Fruit fly (Drosophila melanogaster) whole organism, embryonic: ENCODE results near the gene CG16826.

Experiments used
- Aef1 ChIP-seq: fragments of 200-800 bp; sonication (Bioruptor generic); IDR thresholded peaks from 3 replicates; pipeline ENCODE4 v1.3.6; 2022; ENCODE audit warnings: missing biosample characterization, missing genetic modification characterization
- BtbVII ChIP-seq: fragments of 200-800 bp; sonication (Bioruptor generic); optimal IDR thresholded peaks from 3 replicates; lab custom pipeline; 2017; ENCODE audit warnings: missing biosample characterization, mild to moderate bottlenecking, missing genetic modification characterization
- CG11504 ChIP-seq: fragments of 200-800 bp; sonication (Bioruptor generic); optimal IDR thresholded peaks from 3 replicates; lab custom pipeline; 2019; ENCODE audit warnings: missing biosample characterization, mild to moderate bottlenecking, missing genetic modification characterization, moderate library complexity
- CG13296 ChIP-seq: fragments of 200-800 bp; sonication (Bioruptor generic); optimal IDR thresholded peaks from 3 replicates; lab custom pipeline; 2018; ENCODE audit warnings: missing biosample characterization, mild to moderate bottlenecking, missing genetic modification characterization
- CG14860 ChIP-seq: fragments of 200-800 bp; sonication (Bioruptor generic); IDR thresholded peaks from 3 replicates; pipeline ENCODE4 v1.3.6; 2022; ENCODE audit warnings: missing biosample characterization, missing genetic modification characterization; ENCODE audit not compliant: partially characterized antibody
- CG15269 ChIP-seq: fragments of 200-800 bp; sonication (Bioruptor generic); optimal IDR thresholded peaks from 2 replicates; lab custom pipeline; 2018; ENCODE audit warnings: missing biosample characterization, mild to moderate bottlenecking, missing genetic modification characterization, moderate library complexity
- CG17385 ChIP-seq: fragments of 200-800 bp; sonication (Bioruptor generic); optimal IDR thresholded peaks from 3 replicates; lab custom pipeline; 2018; ENCODE audit warnings: missing biosample characterization, mild to moderate bottlenecking, missing genetic modification characterization
- CG17912 ChIP-seq: fragments of 200-800 bp; sonication (Bioruptor generic); optimal IDR thresholded peaks from 2 replicates; lab custom pipeline; 2018; ENCODE audit warnings: missing biosample characterization, mild to moderate bottlenecking, missing genetic modification characterization
- CG18011 ChIP-seq: fragments of 200-800 bp; sonication (Bioruptor generic); optimal IDR thresholded peaks from 2 replicates; lab custom pipeline; 2017; ENCODE audit warnings: missing biosample characterization, missing genetic modification characterization, mild to moderate bottlenecking, moderate library complexity, missing genotype
- CG18619 ChIP-seq: fragments of 200-800 bp; sonication (Bioruptor generic); optimal IDR thresholded peaks from 3 replicates; lab custom pipeline; 2017; ENCODE audit warnings: missing biosample characterization, mild to moderate bottlenecking, missing genetic modification characterization
- CG2120 ChIP-seq: fragments of 200-800 bp; sonication (Bioruptor generic); optimal IDR thresholded peaks from 3 replicates; lab custom pipeline; 2016; ENCODE audit warnings: missing biosample characterization, missing genetic modification characterization
- CG32772 ChIP-seq: fragments of 200-800 bp; sonication (Bioruptor generic); IDR thresholded peaks from 2 replicates; pipeline ENCODE4 v1.3.6; 2022; ENCODE audit warnings: missing biosample characterization, missing genetic modification characterization
- CG3281 ChIP-seq: fragments of 200-800 bp; sonication (Bioruptor generic); optimal IDR thresholded peaks from 3 replicates; lab custom pipeline; 2017; ENCODE audit warnings: missing biosample characterization, mild to moderate bottlenecking, missing genetic modification characterization
- CG4707 ChIP-seq: fragments of 200-800 bp; sonication (Bioruptor generic); optimal IDR thresholded peaks from 2 replicates; lab custom pipeline; 2018; ENCODE audit warnings: missing biosample characterization, mild to moderate bottlenecking, missing genetic modification characterization, moderate library complexity
- CG4854 ChIP-seq: fragments of 200-800 bp; sonication (Bioruptor generic); optimal IDR thresholded peaks from 2 replicates; lab custom pipeline; 2016; ENCODE audit warnings: missing biosample characterization, missing genetic modification characterization, inconsistent platforms
- CG5245 ChIP-seq: fragments of 200-800 bp; sonication (Bioruptor generic); optimal IDR thresholded peaks from 3 replicates; lab custom pipeline; 2016; ENCODE audit warnings: missing biosample characterization, missing genetic modification characterization
- CG6254 ChIP-seq: fragments of 200-800 bp; sonication (Bioruptor generic); optimal IDR thresholded peaks from 3 replicates; lab custom pipeline; 2017; ENCODE audit warnings: mild to moderate bottlenecking, missing biosample characterization, missing genetic modification reagents, missing genetic modification characterization
- CG7963 ChIP-seq: fragments of 200-800 bp; sonication (Bioruptor generic); IDR thresholded peaks from 3 replicates; pipeline ENCODE4 v1.3.6; 2022; ENCODE audit warnings: missing biosample characterization, missing genetic modification characterization; ENCODE audit not compliant: partially characterized antibody
- CG8388 ChIP-seq: fragments of 200-800 bp; sonication (Bioruptor generic); optimal IDR thresholded peaks from 2 replicates; lab custom pipeline; 2019; ENCODE audit warnings: missing biosample characterization, mild to moderate bottlenecking, missing genetic modification characterization, moderate library complexity
- CG8478 ChIP-seq: fragments of >200 bp; optimal IDR thresholded peaks from 2 replicates; lab custom pipeline; 2018
- D19A ChIP-seq: fragments of 200-800 bp; optimal IDR thresholded peaks from 3 replicates; lab custom pipeline; 2019; ENCODE audit warnings: missing biosample characterization, mild to moderate bottlenecking, missing genetic modification characterization, moderate library complexity
- Dad ChIP-seq: fragments of 200-800 bp; sonication (Bioruptor generic); optimal IDR thresholded peaks from 3 replicates; lab custom pipeline; 2016; ENCODE audit warnings: missing biosample characterization, missing genetic modification characterization
- Dp ChIP-seq: fragments of 200-800 bp; sonication (Bioruptor generic); optimal IDR thresholded peaks from 2 replicates; lab custom pipeline; 2018; ENCODE audit warnings: missing biosample characterization, mild to moderate bottlenecking, missing genetic modification characterization, moderate library complexity
- Ets97D ChIP-seq: fragments of 200-800 bp; sonication (Bioruptor generic); optimal IDR thresholded peaks from 3 replicates; lab custom pipeline; 2016; ENCODE audit warnings: missing biosample characterization, missing genetic modification characterization
- Fer1 ChIP-seq: fragments of 200-800 bp; sonication (Bioruptor generic); optimal IDR thresholded peaks from 2 replicates; lab custom pipeline; 2017; ENCODE audit warnings: missing biosample characterization, mild to moderate bottlenecking, missing genetic modification characterization
- HLH3B ChIP-seq: fragments of 200-800 bp; sonication (Bioruptor generic); IDR thresholded peaks from 2 replicates; pipeline ENCODE4 v1.3.6; 2022; ENCODE audit warnings: missing biosample characterization, missing genetic modification characterization
- HmgZ ChIP-seq: fragments of 200-800 bp; sonication (Bioruptor generic); optimal IDR thresholded peaks from 2 replicates; lab custom pipeline; 2018; ENCODE audit warnings: missing biosample characterization, mild to moderate bottlenecking, missing genetic modification characterization
- Hr78 ChIP-seq, 2 experiments: fragments of 200-800 bp in 1 of 2; fragments of >200 bp in 1 of 2; sonication (Bioruptor generic) in 1 of 2; optimal IDR thresholded peaks; 2 replicates each; lab custom pipeline; 2017 to 2019; ENCODE audit warnings: missing biosample characterization in 2 of 2, missing genetic modification characterization in 2 of 2, mild to moderate bottlenecking in 1 of 2, moderate library complexity in 1 of 2
- Mes4 ChIP-seq: fragments of 200-800 bp; sonication (Bioruptor generic); optimal IDR thresholded peaks from 2 replicates; lab custom pipeline; 2016; ENCODE audit warnings: missing biosample characterization, missing genetic modification characterization
- Myb ChIP-seq: fragments of 200-800 bp; sonication (Bioruptor generic); optimal IDR thresholded peaks from 2 replicates; lab custom pipeline; 2016; ENCODE audit warnings: missing biosample characterization, missing genetic modification characterization
- NC2β ChIP-seq: fragments of 200-800 bp; sonication (Bioruptor generic); optimal IDR thresholded peaks from 2 replicates; lab custom pipeline; 2016; ENCODE audit warnings: missing biosample characterization, missing genetic modification characterization
- NK7.1 ChIP-seq: fragments of 200-800 bp; sonication (Bioruptor generic); optimal IDR thresholded peaks from 3 replicates; lab custom pipeline; 2016; ENCODE audit warnings: missing biosample characterization, missing genetic modification characterization
- Nf-YA ChIP-seq: fragments of 200-800 bp; sonication (Bioruptor generic); IDR thresholded peaks from 2 replicates; pipeline ENCODE4 v1.3.6; 2022; ENCODE audit warnings: missing biosample characterization, missing genetic modification characterization
- PHDP ChIP-seq: fragments of 200-800 bp; sonication (Bioruptor generic); optimal IDR thresholded peaks from 3 replicates; lab custom pipeline; 2018; ENCODE audit warnings: missing biosample characterization, mild to moderate bottlenecking, missing genetic modification characterization, moderate library complexity
- Taf1 ChIP-seq: fragments of 200-800 bp; sonication (Bioruptor generic); IDR thresholded peaks from 2 replicates; pipeline ENCODE4 v1.3.6; 2022; ENCODE audit warnings: missing biosample characterization, missing genetic modification characterization
- Xbp1 ChIP-seq: fragments of 200-800 bp; sonication (Bioruptor generic); optimal IDR thresholded peaks from 3 replicates; lab custom pipeline; 2016; ENCODE audit warnings: missing biosample characterization, mild to moderate bottlenecking, missing genetic modification characterization
- ac ChIP-seq: fragments of 200-800 bp; sonication (Bioruptor generic); optimal IDR thresholded peaks from 3 replicates; lab custom pipeline; 2017; ENCODE audit warnings: missing biosample characterization, mild to moderate bottlenecking, missing genetic modification characterization
- fd96Cb ChIP-seq: fragments of 200-800 bp; sonication (Bioruptor generic); optimal IDR thresholded peaks from 2 replicates; lab custom pipeline; 2018; ENCODE audit warnings: missing biosample characterization, mild to moderate bottlenecking, missing genetic modification characterization, moderate library complexity
- ftz-f1 ChIP-seq: fragments of 200-800 bp; sonication (Bioruptor generic); optimal IDR thresholded peaks from 2 replicates; lab custom pipeline; 2016; ENCODE audit warnings: missing biosample characterization, missing genetic modification characterization
- hb ChIP-seq: fragments of 200-800 bp; sonication (Bioruptor generic); IDR thresholded peaks from 3 replicates; pipeline ENCODE4 v1.3.6; 2022; ENCODE audit warnings: missing biosample characterization, missing genetic modification characterization; ENCODE audit not compliant: partially characterized antibody
- hkb ChIP-seq, 2 experiments: fragments of 200-800 bp in 1 of 2; fragments of >200 bp in 1 of 2; sonication (Bioruptor generic) in 1 of 2; IDR thresholded peaks in 1 of 2; optimal IDR thresholded peaks in 1 of 2; 2 replicates each; pipeline versions ENCODE4 v1.3.6 to Lab custom; 2017 to 2022; ENCODE audit warnings: missing biosample characterization in 1 of 2, missing genetic modification characterization in 1 of 2
- mam ChIP-seq: fragments of 200-800 bp; sonication (Bioruptor generic); optimal IDR thresholded peaks from 3 replicates; lab custom pipeline; 2016; ENCODE audit warnings: missing biosample characterization, missing genetic modification characterization
- otp ChIP-seq: fragments of 200-800 bp; sonication (Bioruptor generic); IDR thresholded peaks from 3 replicates; pipeline ENCODE4, ENCODE4 v1.3.6; 2022; ENCODE audit warnings: missing biosample characterization, missing genetic modification characterization
- pb ChIP-seq: fragments of 200-800 bp; sonication (Bioruptor generic); optimal IDR thresholded peaks from 3 replicates; lab custom pipeline; 2016; ENCODE audit warnings: missing biosample characterization, missing genetic modification characterization
- rib ChIP-seq: fragments of 200-800 bp; sonication (Bioruptor generic); IDR thresholded peaks from 2 replicates; pipeline ENCODE4 v1.3.6; 2022; ENCODE audit warnings: missing biosample characterization, missing genetic modification characterization
- salm ChIP-seq: fragments of 200-800 bp; sonication (Bioruptor generic); optimal IDR thresholded peaks from 2 replicates; lab custom pipeline; 2018; ENCODE audit warnings: missing biosample characterization, mild to moderate bottlenecking, missing genetic modification characterization
- shn ChIP-seq: fragments of 200-800 bp; sonication (Bioruptor generic); optimal IDR thresholded peaks from 3 replicates; lab custom pipeline; 2016; ENCODE audit warnings: missing biosample characterization, missing genetic modification characterization
- tna ChIP-seq: fragments of 200-800 bp; sonication (Bioruptor generic); IDR thresholded peaks from 2 replicates; pipeline ENCODE4 v1.3.6; 2022; ENCODE audit warnings: missing biosample characterization, missing genetic modification characterization; ENCODE audit not compliant: partially characterized antibody
- twi ChIP-seq: fragments of 200-800 bp; optimal IDR thresholded peaks from 2 replicates; lab custom pipeline; 2019; ENCODE audit warnings: missing biosample characterization, mild to moderate bottlenecking, missing genetic modification characterization, moderate library complexity
- zen2 ChIP-seq: fragments of 200-800 bp; sonication (Bioruptor generic); IDR thresholded peaks from 3 replicates; pipeline ENCODE4 v1.3.6; 2022; ENCODE audit warnings: missing biosample characterization, missing genetic modification characterization; ENCODE audit not compliant: partially characterized antibody

Gene CG16826

dm6 chr2L:13394903-13395302 is 47.3 kb downstream of the CG16826 start, which contains the start of gene RpL24 (continued):
- peak; percentile 90 for TF ChIP-seq HmgZ (tag; lab: Kevin White, UChicago)
- TF ChIP-seq D19A (tag; lab: Kevin White, UChicago), result peak; percentile 56
- TF ChIP-seq mam (GFP tag; lab: Kevin White, UChicago), result peak; percentile 79
- TF ChIP-seq CG7963 (GFP tag; lab: Robert Waterston, UW), result no peak
- TF ChIP-seq CG6254 (GFP tag; lab: Kevin White, UChicago), result peak; percentile 86
- peak; percentile 78 for TF ChIP-seq HLH3B (GFP tag; lab: Robert Waterston, UW)
- TF ChIP-seq shn (GFP tag; lab: Kevin White, UChicago), result peak; percentile 89
- peak; percentile 67 for TF ChIP-seq CG32772 (GFP tag; lab: Robert Waterston, UW)
- TF ChIP-seq zen2 (GFP tag; lab: Robert Waterston, UW), result no peak; the same call in 2 of the 3 replicates
- TF ChIP-seq Dad (GFP tag; lab: Kevin White, UChicago), result peak; percentile 92
- peak; percentile 87 for TF ChIP-seq Xbp1 (GFP tag; lab: Kevin White, UChicago)
- peak; percentile 54 for TF ChIP-seq Myb (GFP tag; lab: Kevin White, UChicago)
- peak; percentile 27 for TF ChIP-seq ftz-f1 (GFP tag; lab: Kevin White, UChicago)
- TF ChIP-seq Nf-YA (GFP tag; lab: Robert Waterston, UW), result peak; percentile 83
- TF ChIP-seq pb (GFP tag; lab: Kevin White, UChicago), result peak; percentile 90
- TF ChIP-seq Aef1 (GFP tag; lab: Robert Waterston, UW), result peak; percentile 54; the same call in 2 of the 3 replicates
- TF ChIP-seq NC2β (GFP tag; lab: Kevin White, UChicago), result peak; percentile 97
- TF ChIP-seq PHDP (tag; lab: Kevin White, UChicago), result peak; percentile 91
- TF ChIP-seq Ets97D (GFP tag; lab: Kevin White, UChicago), result peak; percentile 99
- TF ChIP-seq Taf1, result peak; percentile 53; the same call in 1 of the 2 replicates
- TF ChIP-seq CG17912 (GFP tag; lab: Kevin White, UChicago), result peak; percentile 97
- TF ChIP-seq CG4854 (GFP tag; lab: Kevin White, UChicago), result peak; percentile 94
- TF ChIP-seq Mes4 (GFP tag; lab: Kevin White, UChicago), result peak; percentile 96
- peak; percentile 96 for TF ChIP-seq BtbVII (GFP tag; lab: Kevin White, UChicago)
- peak; percentile 97 for TF ChIP-seq Fer1 (GFP tag; lab: Kevin White, UChicago)
- TF ChIP-seq CG2120, result peak; percentile 73
- peak; percentile 73 for TF ChIP-seq twi (tag; lab: Kevin White, UChicago)
- TF ChIP-seq CG8478 (lab: Kevin White, UChicago), result no peak
- peak; percentile 82 for TF ChIP-seq CG11504
- peak; percentile 96 for TF ChIP-seq CG3281 (GFP tag; lab: Kevin White, UChicago)
- peak; percentile 54 for TF ChIP-seq Dp
- TF ChIP-seq hb (GFP tag; lab: Robert Waterston, UW), result no peak
- peak; percentile 91 for TF ChIP-seq CG4707 (GFP tag; lab: Kevin White, UChicago)
- peak; percentile 80 for TF ChIP-seq CG5245 (GFP tag; lab: Kevin White, UChicago)
- TF ChIP-seq CG15269 (tag; lab: Kevin White, UChicago), result peak; percentile 82
- TF ChIP-seq CG18619 (GFP tag; lab: Kevin White, UChicago), result peak; percentile 95
- TF ChIP-seq NK7.1, result peak; percentile 89
- TF ChIP-seq CG17385, result peak; percentile 91
- peak; percentile 84 for TF ChIP-seq rib (GFP tag; lab: Robert Waterston, UW)
- TF ChIP-seq CG14860, result no peak
- peak; percentile 50 for TF ChIP-seq fd96Cb (tag; lab: Kevin White, UChicago)
- TF ChIP-seq ac, result peak; percentile 92
- peak; percentile 84 for TF ChIP-seq salm (tag; lab: Kevin White, UChicago)
- TF ChIP-seq CG8388 (GFP tag; lab: Kevin White, UChicago), result peak; percentile 87
- TF ChIP-seq CG13296 (GFP tag; lab: Kevin White, UChicago), result peak; percentile 95
- TF ChIP-seq otp (GFP tag; lab: Robert Waterston, UW), result peak; percentile 95
- TF ChIP-seq Hr78 (GFP tag; optimal IDR thresholded peaks at IDR 0.05; lab: Kevin White, UChicago), result no peak
- no peak for TF ChIP-seq tna
- TF ChIP-seq hkb (optimal IDR thresholded peaks at IDR 0.05; lab: Kevin White, UChicago), result no peak
- TF ChIP-seq hkb (GFP tag; IDR thresholded peaks at IDR 0.05; lab: Robert Waterston, UW), result peak; percentile 94
- peak; percentile 83 for TF ChIP-seq CG18011 (GFP tag; lab: Kevin White, UChicago)
